Worm (Caenorhabditis elegans) whole organism, late embryonic: ENCODE measurements around the gene C46C2.6.
A peak's percentile ranks its signal among the peaks of the same experiment; 100 is the strongest.

Experiments
- F13H6.1 ChIP-seq: sonication (generic microtip); optimal IDR thresholded peaks from 2 replicates; lab custom pipeline; 2016; ENCODE audit warnings: missing genetic modification characterization, missing compliant biosample characterization
- K02D7.2 ChIP-seq: sonication (generic microtip); optimal IDR thresholded peaks from 2 replicates; lab custom pipeline; 2017; ENCODE audit warnings: mild to moderate bottlenecking, missing genetic modification characterization, missing compliant biosample characterization
- Y22D7AL.16 ChIP-seq: sonication (generic microtip); optimal IDR thresholded peaks from 2 replicates; lab custom pipeline; 2016; ENCODE audit warnings: missing genetic modification characterization, missing compliant biosample characterization
- ahr-1 ChIP-seq: sonication (generic microtip); optimal IDR thresholded peaks from 2 replicates; lab custom pipeline; 2016; ENCODE audit warnings: missing genetic modification characterization, missing compliant biosample characterization
- ceh-14 ChIP-seq: sonication (generic microtip); optimal IDR thresholded peaks from 2 replicates; lab custom pipeline; 2016; ENCODE audit warnings: missing genotype, missing genetic modification characterization, missing compliant biosample characterization
- ceh-18 ChIP-seq: sonication (generic microtip); optimal IDR thresholded peaks from 2 replicates; lab custom pipeline; 2016; ENCODE audit warnings: missing genetic modification characterization, missing compliant biosample characterization
- ceh-19 ChIP-seq: fragments of 200-800 bp; sonication (Bioruptor generic); optimal IDR thresholded peaks from 2 replicates; lab custom pipeline; 2018; ENCODE audit warnings: mild to moderate bottlenecking, missing genetic modification characterization, missing compliant biosample characterization
- ceh-2 ChIP-seq: sonication (generic microtip); optimal IDR thresholded peaks from 2 replicates; lab custom pipeline; 2016; ENCODE audit warnings: missing genotype, missing genetic modification characterization, missing compliant biosample characterization
- ceh-22 ChIP-seq: sonication (generic microtip); optimal IDR thresholded peaks from 2 replicates; lab custom pipeline; 2017; ENCODE audit warnings: missing biosample characterization, missing genetic modification characterization
- ceh-24 ChIP-seq: sonication (generic microtip); optimal IDR thresholded peaks from 2 replicates; lab custom pipeline; 2016; ENCODE audit warnings: mild to moderate bottlenecking, missing genetic modification characterization, missing compliant biosample characterization
- ceh-31 ChIP-seq: sonication (generic microtip); optimal IDR thresholded peaks from 2 replicates; lab custom pipeline; 2016; ENCODE audit warnings: missing genetic modification characterization, missing compliant biosample characterization
- ceh-34 ChIP-seq: sonication (generic microtip); optimal IDR thresholded peaks from 2 replicates; lab custom pipeline; 2016; ENCODE audit warnings: mild to moderate bottlenecking, missing genetic modification characterization, missing compliant biosample characterization
- ceh-45 ChIP-seq: fragments of 200-800 bp; sonication (Bioruptor generic); IDR thresholded peaks from 2 replicates; pipeline ENCODE4 v1.3.6; 2022; ENCODE audit warnings: missing genetic modification reagents, missing genetic modification characterization, missing compliant biosample characterization
- ceh-48 ChIP-seq: sonication (generic microtip); optimal IDR thresholded peaks from 2 replicates; lab custom pipeline; 2016; ENCODE audit warnings: missing genetic modification characterization, inconsistent platforms, missing compliant biosample characterization
- ceh-6 ChIP-seq: fragments of 200-800 bp; sonication (Bioruptor generic); optimal IDR thresholded peaks from 2 replicates; lab custom pipeline; 2018; ENCODE audit warnings: mild to moderate bottlenecking, missing genetic modification characterization, missing compliant biosample characterization
- che-1 ChIP-seq: sonication (generic microtip); optimal IDR thresholded peaks from 2 replicates; lab custom pipeline; 2016; ENCODE audit warnings: mild to moderate bottlenecking, missing genetic modification characterization, missing compliant biosample characterization
- dmd-4 ChIP-seq: sonication (generic microtip); optimal IDR thresholded peaks from 2 replicates; lab custom pipeline; 2016; ENCODE audit warnings: borderline replicate concordance, missing genetic modification characterization, missing compliant biosample characterization
- dve-1 ChIP-seq: sonication (generic microtip); optimal IDR thresholded peaks from 2 replicates; lab custom pipeline; 2017; ENCODE audit warnings: antibody characterized with exemption, mild to moderate bottlenecking, missing genetic modification characterization, missing compliant biosample characterization
- elt-2 ChIP-seq: sonication (generic microtip); optimal IDR thresholded peaks from 2 replicates; lab custom pipeline; 2016; ENCODE audit warnings: missing genetic modification reagents, missing genetic modification characterization, missing compliant biosample characterization
- fax-1 ChIP-seq: sonication (generic microtip); optimal IDR thresholded peaks from 2 replicates; lab custom pipeline; 2016; ENCODE audit warnings: missing genotype, missing genetic modification characterization, missing compliant biosample characterization
- fkh-10 ChIP-seq: fragments of 150-350 bp; optimal IDR thresholded peaks from 2 replicates; lab custom pipeline; 2014; ENCODE audit warnings: missing biosample characterization, missing genetic modification reagents, missing genetic modification characterization
- gmeb-2 ChIP-seq: sonication (generic microtip); optimal IDR thresholded peaks from 2 replicates; lab custom pipeline; 2016; ENCODE audit warnings: missing genetic modification characterization, inconsistent platforms, missing compliant biosample characterization
- hlh-6 ChIP-seq: sonication (generic microtip); optimal IDR thresholded peaks from 2 replicates; lab custom pipeline; 2016; ENCODE audit warnings: missing genotype, missing genetic modification characterization, missing compliant biosample characterization
- mec-3 ChIP-seq: sonication (generic microtip); optimal IDR thresholded peaks from 2 replicates; lab custom pipeline; 2016; ENCODE audit warnings: borderline replicate concordance, missing genetic modification characterization, missing compliant biosample characterization
- nfya-1 ChIP-seq: sonication (generic microtip); optimal IDR thresholded peaks from 2 replicates; lab custom pipeline; 2017; ENCODE audit warnings: missing genetic modification characterization, mild to moderate bottlenecking, missing compliant biosample characterization, antibody characterized with exemption, moderate library complexity
- nhr-232 ChIP-seq: sonication (generic microtip); optimal IDR thresholded peaks from 2 replicates; lab custom pipeline; 2016; ENCODE audit warnings: missing genetic modification characterization, missing compliant biosample characterization
- npax-4 ChIP-seq: sonication (generic microtip); optimal IDR thresholded peaks from 2 replicates; lab custom pipeline; 2016; ENCODE audit warnings: missing genetic modification characterization, missing compliant biosample characterization
- odd-2 ChIP-seq: sonication (generic microtip); optimal IDR thresholded peaks from 2 replicates; lab custom pipeline; 2017; ENCODE audit warnings: antibody characterized with exemption, mild to moderate bottlenecking, missing genetic modification characterization, missing compliant biosample characterization
- pag-3 ChIP-seq: sonication (generic microtip); optimal IDR thresholded peaks from 2 replicates; lab custom pipeline; 2016; ENCODE audit warnings: missing compliant biosample characterization, missing genetic modification characterization, borderline replicate concordance
- pax-1 ChIP-seq: fragments of 150-350 bp; optimal IDR thresholded peaks from 2 replicates; lab custom pipeline; 2014; ENCODE audit warnings: missing biosample characterization, missing genetic modification characterization
- pha-2 ChIP-seq: sonication (generic microtip); optimal IDR thresholded peaks from 2 replicates; lab custom pipeline; 2017; ENCODE audit warnings: mild to moderate bottlenecking, missing genetic modification characterization, missing compliant biosample characterization
- ref-2 ChIP-seq: sonication (generic microtip); optimal IDR thresholded peaks from 2 replicates; lab custom pipeline; 2016; ENCODE audit warnings: missing genetic modification characterization, missing compliant biosample characterization
- rnt-1 ChIP-seq: sonication (generic microtip); optimal IDR thresholded peaks from 2 replicates; lab custom pipeline; 2016; ENCODE audit warnings: missing genetic modification characterization, missing compliant biosample characterization
- sdc-2 ChIP-seq: sonication (generic microtip); optimal IDR thresholded peaks from 2 replicates; lab custom pipeline; 2016; ENCODE audit warnings: missing genotype, missing genetic modification characterization, missing compliant biosample characterization
- sox-2 ChIP-seq: fragments of 200-800 bp; sonication (Bioruptor generic); IDR thresholded peaks from 2 replicates; pipeline ENCODE4 v1.3.6; 2022; ENCODE audit warnings: missing genetic modification reagents, missing genetic modification characterization, missing compliant biosample characterization
- sox-4 ChIP-seq: sonication (generic microtip); optimal IDR thresholded peaks from 2 replicates; lab custom pipeline; 2017; ENCODE audit warnings: mild to moderate bottlenecking, missing genetic modification characterization, inconsistent platforms, missing compliant biosample characterization
- tbx-2 ChIP-seq: sonication (generic microtip); optimal IDR thresholded peaks from 2 replicates; lab custom pipeline; 2016; ENCODE audit warnings: missing genetic modification characterization, missing compliant biosample characterization
- unc-55 ChIP-seq: sonication (generic microtip); optimal IDR thresholded peaks from 2 replicates; lab custom pipeline; 2017; ENCODE audit warnings: missing biosample characterization, missing genetic modification reagents, missing genetic modification characterization
- zip-5 ChIP-seq: sonication (generic microtip); optimal IDR thresholded peaks from 2 replicates; lab custom pipeline; 2016; ENCODE audit warnings: missing genetic modification characterization, missing compliant biosample characterization
- ztf-16 ChIP-seq: sonication (generic microtip); optimal IDR thresholded peaks from 2 replicates; lab custom pipeline; 2017; ENCODE audit warnings: missing genetic modification characterization, missing compliant biosample characterization

Gene C46C2.6

DNA sequence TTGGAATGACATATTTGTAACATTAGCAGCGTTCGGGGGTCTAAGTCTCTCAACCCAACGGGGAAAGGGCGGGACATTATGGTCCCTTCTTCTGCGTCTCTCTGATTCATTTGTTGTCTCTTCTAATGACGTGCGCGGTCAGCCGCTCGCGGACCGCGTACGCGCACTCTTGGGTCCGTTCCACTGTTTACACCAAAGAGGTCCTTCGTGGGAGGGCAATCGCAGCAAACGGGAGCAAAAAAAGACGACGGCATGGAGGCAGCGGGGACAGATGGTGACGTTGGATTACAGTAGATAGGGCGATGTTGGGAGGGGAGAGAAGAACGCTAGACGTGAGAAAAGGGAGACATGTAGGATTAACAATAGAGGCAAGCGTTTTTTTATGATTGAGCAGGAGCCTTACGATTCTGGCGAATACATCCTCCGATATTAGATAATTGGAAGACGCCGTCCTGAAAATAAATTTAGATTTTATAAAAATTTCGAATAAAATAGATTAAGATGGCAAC lies 51.6 kb downstream of the C46C2.6 start, which contains the start of gene flh-1:
Gene flh-1 (minus strand): TSS at position 459 of the 509 bp plus-strand sequence.
- peak; percentile 58 for TF ChIP-seq sdc-2 (tag; lab: Kevin White, UChicago)
- peak; percentile 58 for TF ChIP-seq tbx-2 (tag; lab: Kevin White, UChicago)
- peak; percentile 47 for TF ChIP-seq ref-2 (tag; lab: Kevin White, UChicago)
- no peak for TF ChIP-seq odd-2 (tag; lab: Kevin White, UChicago)
- no peak for TF ChIP-seq ceh-45 (GFP tag; lab: Robert Waterston, UW)
- TF ChIP-seq ceh-22: no peak
- no peak for TF ChIP-seq elt-2 (tag; lab: Kevin White, UChicago)
- no peak for TF ChIP-seq ceh-19 (GFP tag; lab: Kevin White, UChicago)
- peak; percentile 12 for TF ChIP-seq unc-55 (GFP tag; lab: Kevin White, UChicago)
- no peak for TF ChIP-seq pax-1 (tag; lab: Kevin White, UChicago)
- no peak for TF ChIP-seq zip-5
- no peak for TF ChIP-seq ceh-48 (tag; lab: Kevin White, UChicago)
- no peak for TF ChIP-seq ceh-6
- no peak for TF ChIP-seq pha-2 (tag; lab: Kevin White, UChicago)
- no peak for TF ChIP-seq rnt-1 (tag; lab: Kevin White, UChicago)
- no peak for TF ChIP-seq che-1 (tag; lab: Kevin White, UChicago)
- no peak for TF ChIP-seq sox-2 (GFP tag; lab: Robert Waterston, UW)
- TF ChIP-seq hlh-6: peak; percentile 21
- TF ChIP-seq ceh-24 (tag; lab: Kevin White, UChicago): no peak
- TF ChIP-seq Y22D7AL.16 (tag; lab: Kevin White, UChicago): no peak
- no peak for TF ChIP-seq ceh-14
- no peak for TF ChIP-seq K02D7.2 (tag; lab: Kevin White, UChicago)
- TF ChIP-seq ahr-1 (tag; lab: Kevin White, UChicago): no peak
- peak; percentile 31 for TF ChIP-seq nfya-1 (tag; lab: Kevin White, UChicago)
- no peak for TF ChIP-seq npax-4
- TF ChIP-seq sox-4 (tag; lab: Kevin White, UChicago): no peak
- TF ChIP-seq fkh-10 (GFP tag; lab: Kevin White, UChicago): no peak
- no peak for TF ChIP-seq dve-1
- TF ChIP-seq mec-3: no peak
- TF ChIP-seq ceh-31 (tag; lab: Kevin White, UChicago): peak; percentile 37
- no peak for TF ChIP-seq F13H6.1 (tag; lab: Kevin White, UChicago)
- no peak for TF ChIP-seq ztf-16 (tag; lab: Kevin White, UChicago)
- TF ChIP-seq pag-3 (tag; lab: Kevin White, UChicago): no peak
- no peak for TF ChIP-seq gmeb-2 (tag; lab: Kevin White, UChicago)
- TF ChIP-seq nhr-232 (tag; lab: Kevin White, UChicago): no peak
- peak; percentile 28 for TF ChIP-seq ceh-34 (tag; lab: Kevin White, UChicago)
- no peak for TF ChIP-seq ceh-18 (tag; lab: Kevin White, UChicago)
- TF ChIP-seq fax-1 (tag; lab: Kevin White, UChicago): no peak
- no peak for TF ChIP-seq dmd-4
- peak; percentile 30 for TF ChIP-seq ceh-2 (tag; lab: Kevin White, UChicago)
